Fruit fly (Drosophila melanogaster): ENCODE data around the gene COX8.

COX8 gene

dm6 chr3L:21496865-21497634 lies 42.2 kb downstream of the COX8 start, which contains the start of gene Hr78 (continued):
- TF ChIP-seq vvl (GFP tag; IDR thresholded peaks at IDR 0.05) (peak; percentile 88), bbx (GFP tag; IDR thresholded peaks at IDR 0.05; ENCODE audit: partially characterized antibody) (no peak)

dm6 chr3L:21496502-21496864 lies 42.8 kb downstream of the COX8 start:
- TF ChIP-seq Stat92E (GFP tag; optimal IDR thresholded peaks at IDR 0.05) (no peak), gt (GFP tag; IDR thresholded peaks at IDR 0.05) (no peak), CG4854 (GFP tag; optimal IDR thresholded peaks at IDR 0.05) (no peak), pb (GFP tag; optimal IDR thresholded peaks at IDR 0.05) (no peak), shn (GFP tag; optimal IDR thresholded peaks at IDR 0.05) (no peak), klu (GFP tag; IDR thresholded peaks at IDR 0.05) (no peak), ewg (GFP tag; optimal IDR thresholded peaks at IDR 0.05) (no peak), CG9932 (GFP tag; IDR thresholded peaks at IDR 0.05) (0 out of 2 replicates have a peak, but pooled peaks have one; percentile 2), Camta (GFP tag; optimal IDR thresholded peaks at IDR 0.05) (no peak), CG7963 (GFP tag; IDR thresholded peaks at IDR 0.05; ENCODE audit: partially characterized antibody) (peak; percentile 48; the same call in 1 of the 3 replicates), chinmo (GFP tag; IDR thresholded peaks at IDR 0.05; ENCODE audit: partially characterized antibody) (peak; percentile 74; the same call in 2 of the 4 replicates), gcm2 (GFP tag; optimal IDR thresholded peaks at IDR 0.05) (no peak), BEAF-32 (GFP tag; optimal IDR thresholded peaks at IDR 0.05) (no peak), CG2678 (tag; optimal IDR thresholded peaks at IDR 0.05) (no peak), CG11560 (tag; IDR thresholded peaks at IDR 0.05) (no peak), crc (GFP tag; optimal IDR thresholded peaks at IDR 0.05) (no peak), Ssrp (tag; optimal IDR thresholded peaks at IDR 0.05) (no peak), Lpt (GFP tag; optimal IDR thresholded peaks at IDR 0.05) (no peak), pnt (GFP tag; optimal IDR thresholded peaks at IDR 0.05) (no peak), org-1 (GFP tag; optimal IDR thresholded peaks at IDR 0.05) (no peak), CG2712 (tag; optimal IDR thresholded peaks at IDR 0.05) (no peak), YL-1 (GFP tag; optimal IDR thresholded peaks at IDR 0.05) (no peak), sob (GFP tag; IDR thresholded peaks at IDR 0.05) (no peak), sr (GFP tag; IDR thresholded peaks at IDR 0.05) (no peak), CG6791 (GFP tag; IDR thresholded peaks at IDR 0.05; ENCODE audit: partially characterized antibody) (no peak), fd102C (GFP tag; optimal IDR thresholded peaks at IDR 0.05) (no peak), Dek (tag; optimal IDR thresholded peaks at IDR 0.05) (no peak), salm (tag; optimal IDR thresholded peaks at IDR 0.05) (no peak), peb (GFP tag; IDR thresholded peaks at IDR 0.05) (0 out of 2 replicates have a peak, but pooled peaks have one; percentile 5), exex (tag; optimal IDR thresholded peaks at IDR 0.05) (no peak), CG16815 (GFP tag; optimal IDR thresholded peaks at IDR 0.05) (no peak), Optix (GFP tag; IDR thresholded peaks at IDR 0.05) (no peak), pho (GFP tag; optimal IDR thresholded peaks at IDR 0.05) (no peak), lbe (GFP tag; optimal IDR thresholded peaks at IDR 0.05) (no peak), CG15601 (tag; optimal IDR thresholded peaks at IDR 0.05) (no peak), gsb (GFP tag; IDR thresholded peaks at IDR 0.05) (no peak), CkIIα-i1 (GFP tag; IDR thresholded peaks at IDR 0.05) (no peak), Ets97D (GFP tag; optimal IDR thresholded peaks at IDR 0.05) (no peak), Med (GFP tag) (peak; percentile 71), CG30020 (tag; optimal IDR thresholded peaks at IDR 0.05) (no peak), mld (GFP tag; IDR thresholded peaks at IDR 0.05; ENCODE audit: partially characterized antibody) (0 out of 3 replicates have a peak, but pooled peaks have one; percentile 24), wor (GFP tag; IDR thresholded peaks at IDR 0.05) (no peak), tin (GFP tag; optimal IDR thresholded peaks at IDR 0.05) (no peak), tna (GFP tag; IDR thresholded peaks at IDR 0.05; ENCODE audit: partially characterized antibody) (peak; percentile 52; the same call in 1 of the 2 replicates), CG2202 (tag; optimal IDR thresholded peaks at IDR 0.05) (no peak), CG4730 (GFP tag; IDR thresholded peaks at IDR 0.05) (no peak)

Measured in whole organism, embryonic.